Worm (Caenorhabditis elegans): ENCODE measurements around the gene oac-6.

DNA sequence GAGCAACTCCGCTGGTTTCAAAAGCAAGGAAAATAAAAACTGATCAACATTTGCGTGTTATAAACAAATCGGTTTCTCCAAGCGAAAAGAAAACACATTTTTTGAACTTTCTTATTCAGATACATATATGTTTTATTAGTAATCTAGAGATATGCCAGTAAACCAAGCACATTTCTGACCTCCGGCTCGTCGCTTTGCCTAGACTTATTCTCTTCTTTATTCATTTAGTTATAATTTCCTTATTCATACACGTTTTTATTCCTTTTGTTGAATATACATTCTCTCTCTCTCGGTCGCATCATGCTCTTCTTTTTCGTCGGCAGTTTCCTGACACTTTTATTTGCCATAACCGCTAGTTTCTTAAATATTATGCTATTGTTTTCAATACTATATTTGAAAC, 3.8 kb upstream of the oac-6 start, which contains the start of gene srbc-84:
- TF ChIP-seq zag-1 (tag; optimal IDR thresholded peaks at IDR 0.05) (no peak), fos-1 (tag; optimal IDR thresholded peaks at IDR 0.05) (no peak), attf-4 (tag; optimal IDR thresholded peaks at IDR 0.05) (no peak), unc-62 (GFP tag; optimal IDR thresholded peaks at IDR 0.05 in 1 of 2) (no peak), unc-62 (tag; optimal IDR thresholded peaks at IDR 0.05) (no peak), pqm-1 (tag; optimal IDR thresholded peaks at IDR 0.05) (no peak), jun-1 (tag; optimal IDR thresholded peaks at IDR 0.05) (no peak), fkh-10 (GFP tag; optimal IDR thresholded peaks at IDR 0.05) (no peak), F49E8.2 (tag; optimal IDR thresholded peaks at IDR 0.05; ENCODE audit: borderline replicate concordance) (no peak), lin-38 (GFP tag; IDR thresholded peaks at IDR 0.05) (no peak), mep-1 (tag; optimal IDR thresholded peaks at IDR 0.05) (no peak), ces-1 (GFP tag; optimal IDR thresholded peaks at IDR 0.05) (no peak)

Data from whole organism, L4 larva.